Worm (Caenorhabditis elegans) whole organism, late embryonic: Measurements from ENCODE around the gene T26C12.1.

Source experiments
- F13H6.1 ChIP-seq: sonication (generic microtip); optimal IDR thresholded peaks from 2 replicates; lab custom pipeline; 2016; ENCODE audit warnings: missing genetic modification characterization, missing compliant biosample characterization
- K02D7.2 ChIP-seq: sonication (generic microtip); optimal IDR thresholded peaks from 2 replicates; lab custom pipeline; 2017; ENCODE audit warnings: mild to moderate bottlenecking, missing genetic modification characterization, missing compliant biosample characterization
- T23F11.4 ChIP-seq: fragments of 200-800 bp; sonication (Bioruptor generic); optimal IDR thresholded peaks from 2 replicates; lab custom pipeline; 2018; ENCODE audit warnings: mild to moderate bottlenecking, missing genetic modification characterization, missing compliant biosample characterization
- ama-1 ChIP-seq: fragments of 150-350 bp; optimal IDR thresholded peaks from 2 replicates; lab custom pipeline; 2014
- ceh-18 ChIP-seq: sonication (generic microtip); optimal IDR thresholded peaks from 2 replicates; lab custom pipeline; 2016; ENCODE audit warnings: missing genetic modification characterization, missing compliant biosample characterization
- ceh-19 ChIP-seq: fragments of 200-800 bp; sonication (Bioruptor generic); optimal IDR thresholded peaks from 2 replicates; lab custom pipeline; 2018; ENCODE audit warnings: mild to moderate bottlenecking, missing genetic modification characterization, missing compliant biosample characterization
- ceh-2 ChIP-seq: sonication (generic microtip); optimal IDR thresholded peaks from 2 replicates; lab custom pipeline; 2016; ENCODE audit warnings: missing genotype, missing genetic modification characterization, missing compliant biosample characterization
- ceh-24 ChIP-seq: sonication (generic microtip); optimal IDR thresholded peaks from 2 replicates; lab custom pipeline; 2016; ENCODE audit warnings: mild to moderate bottlenecking, missing genetic modification characterization, missing compliant biosample characterization
- ceh-31 ChIP-seq: sonication (generic microtip); optimal IDR thresholded peaks from 2 replicates; lab custom pipeline; 2016; ENCODE audit warnings: missing genetic modification characterization, missing compliant biosample characterization
- ceh-45 ChIP-seq: fragments of 200-800 bp; sonication (Bioruptor generic); IDR thresholded peaks from 2 replicates; pipeline ENCODE4 v1.3.6; 2022; ENCODE audit warnings: missing genetic modification reagents, missing genetic modification characterization, missing compliant biosample characterization
- ceh-48 ChIP-seq: sonication (generic microtip); optimal IDR thresholded peaks from 2 replicates; lab custom pipeline; 2016; ENCODE audit warnings: missing genetic modification characterization, inconsistent platforms, missing compliant biosample characterization
- ceh-9 ChIP-seq: sonication (generic microtip); optimal IDR thresholded peaks from 2 replicates; lab custom pipeline; 2016; ENCODE audit warnings: mild to moderate bottlenecking, missing genetic modification characterization, inconsistent platforms, missing compliant biosample characterization
- che-1 ChIP-seq: sonication (generic microtip); optimal IDR thresholded peaks from 2 replicates; lab custom pipeline; 2016; ENCODE audit warnings: mild to moderate bottlenecking, missing genetic modification characterization, missing compliant biosample characterization
- dmd-4 ChIP-seq: sonication (generic microtip); optimal IDR thresholded peaks from 2 replicates; lab custom pipeline; 2016; ENCODE audit warnings: borderline replicate concordance, missing genetic modification characterization, missing compliant biosample characterization
- dve-1 ChIP-seq: sonication (generic microtip); optimal IDR thresholded peaks from 2 replicates; lab custom pipeline; 2017; ENCODE audit warnings: antibody characterized with exemption, mild to moderate bottlenecking, missing genetic modification characterization, missing compliant biosample characterization
- elt-2 ChIP-seq: sonication (generic microtip); optimal IDR thresholded peaks from 2 replicates; lab custom pipeline; 2016; ENCODE audit warnings: missing genetic modification reagents, missing genetic modification characterization, missing compliant biosample characterization
- ets-4 ChIP-seq: sonication (generic microtip); optimal IDR thresholded peaks from 2 replicates; lab custom pipeline; 2016; ENCODE audit warnings: missing genetic modification characterization, missing compliant biosample characterization
- eyg-1 ChIP-seq: sonication (generic microtip); optimal IDR thresholded peaks from 2 replicates; lab custom pipeline; 2016; ENCODE audit warnings: missing genotype, missing genetic modification characterization, missing compliant biosample characterization
- fkh-6 ChIP-seq: sonication (generic microtip); optimal IDR thresholded peaks from 2 replicates; lab custom pipeline; 2016; ENCODE audit warnings: missing genetic modification characterization, missing compliant biosample characterization
- gmeb-2 ChIP-seq: sonication (generic microtip); optimal IDR thresholded peaks from 2 replicates; lab custom pipeline; 2016; ENCODE audit warnings: missing genetic modification characterization, inconsistent platforms, missing compliant biosample characterization
- hlh-13 ChIP-seq: fragments of 200-800 bp; sonication (Bioruptor generic); optimal IDR thresholded peaks from 2 replicates; lab custom pipeline; 2018; ENCODE audit warnings: mild to moderate bottlenecking, missing genetic modification characterization, missing compliant biosample characterization
- hlh-15 ChIP-seq: sonication (generic microtip); optimal IDR thresholded peaks from 2 replicates; lab custom pipeline; 2016; ENCODE audit warnings: missing genetic modification characterization, missing compliant biosample characterization
- hlh-30 ChIP-seq: sonication (generic microtip); optimal IDR thresholded peaks from 2 replicates; lab custom pipeline; 2017; ENCODE audit warnings: antibody characterized with exemption, missing genetic modification characterization, missing compliant biosample characterization; ENCODE audit not compliant: insufficient read depth
- hlh-8 ChIP-seq: sonication (generic microtip); optimal IDR thresholded peaks from 2 replicates; lab custom pipeline; 2016; ENCODE audit warnings: missing genotype, missing genetic modification characterization, missing compliant biosample characterization
- lin-11 ChIP-seq: fragments of 200-800 bp; sonication (Bioruptor generic); optimal IDR thresholded peaks from 2 replicates; lab custom pipeline; 2018; ENCODE audit warnings: mild to moderate bottlenecking, missing genetic modification characterization, missing compliant biosample characterization
- madf-2 ChIP-seq: sonication (generic microtip); optimal IDR thresholded peaks from 2 replicates; lab custom pipeline; 2017; ENCODE audit warnings: missing genetic modification characterization, missing compliant biosample characterization
- nfya-1 ChIP-seq: sonication (generic microtip); optimal IDR thresholded peaks from 2 replicates; lab custom pipeline; 2017; ENCODE audit warnings: missing genetic modification characterization, mild to moderate bottlenecking, missing compliant biosample characterization, antibody characterized with exemption, moderate library complexity
- nhr-11 ChIP-seq: fragments of 150-350 bp; optimal IDR thresholded peaks from 2 replicates; lab custom pipeline; 2014; ENCODE audit warnings: missing biosample characterization, missing genetic modification characterization
- odd-2 ChIP-seq: sonication (generic microtip); optimal IDR thresholded peaks from 2 replicates; lab custom pipeline; 2017; ENCODE audit warnings: antibody characterized with exemption, mild to moderate bottlenecking, missing genetic modification characterization, missing compliant biosample characterization
- pax-1 ChIP-seq: fragments of 150-350 bp; optimal IDR thresholded peaks from 2 replicates; lab custom pipeline; 2014; ENCODE audit warnings: missing biosample characterization, missing genetic modification characterization
- pha-4 ChIP-seq: fragments of 150-350 bp; optimal IDR thresholded peaks from 2 replicates; lab custom pipeline; 2018; ENCODE audit warnings: missing biosample characterization, missing genetic modification reagents, missing genetic modification characterization
- pros-1 ChIP-seq: fragments of 150-350 bp; optimal IDR thresholded peaks from 2 replicates; lab custom pipeline; 2014; ENCODE audit warnings: missing biosample characterization, missing genetic modification reagents, missing genetic modification characterization
- ref-2 ChIP-seq: sonication (generic microtip); optimal IDR thresholded peaks from 2 replicates; lab custom pipeline; 2016; ENCODE audit warnings: missing genetic modification characterization, missing compliant biosample characterization
- rnt-1 ChIP-seq: sonication (generic microtip); optimal IDR thresholded peaks from 2 replicates; lab custom pipeline; 2016; ENCODE audit warnings: missing genetic modification characterization, missing compliant biosample characterization
- sox-4 ChIP-seq: sonication (generic microtip); optimal IDR thresholded peaks from 2 replicates; lab custom pipeline; 2017; ENCODE audit warnings: mild to moderate bottlenecking, missing genetic modification characterization, inconsistent platforms, missing compliant biosample characterization
- tbx-2 ChIP-seq: sonication (generic microtip); optimal IDR thresholded peaks from 2 replicates; lab custom pipeline; 2016; ENCODE audit warnings: missing genetic modification characterization, missing compliant biosample characterization
- tbx-7 ChIP-seq: sonication (generic microtip); optimal IDR thresholded peaks from 2 replicates; lab custom pipeline; 2016; ENCODE audit warnings: missing genotype, missing genetic modification characterization, missing compliant biosample characterization
- ttx-3 ChIP-seq: sonication (generic microtip); optimal IDR thresholded peaks from 2 replicates; lab custom pipeline; 2016; ENCODE audit warnings: missing genetic modification reagents, missing genetic modification characterization, missing compliant biosample characterization
- unc-42 ChIP-seq: sonication (generic microtip); optimal IDR thresholded peaks from 2 replicates; lab custom pipeline; 2016; ENCODE audit warnings: missing genotype, missing genetic modification characterization, missing compliant biosample characterization
- unc-55 ChIP-seq: sonication (generic microtip); optimal IDR thresholded peaks from 2 replicates; lab custom pipeline; 2017; ENCODE audit warnings: missing biosample characterization, missing genetic modification reagents, missing genetic modification characterization
- unc-86 ChIP-seq: sonication (generic microtip); optimal IDR thresholded peaks from 2 replicates; lab custom pipeline; 2016; ENCODE audit warnings: missing genetic modification characterization, missing compliant biosample characterization
- zip-5 ChIP-seq: sonication (generic microtip); optimal IDR thresholded peaks from 2 replicates; lab custom pipeline; 2016; ENCODE audit warnings: missing genetic modification characterization, missing compliant biosample characterization

Gene T26C12.1

DNA sequence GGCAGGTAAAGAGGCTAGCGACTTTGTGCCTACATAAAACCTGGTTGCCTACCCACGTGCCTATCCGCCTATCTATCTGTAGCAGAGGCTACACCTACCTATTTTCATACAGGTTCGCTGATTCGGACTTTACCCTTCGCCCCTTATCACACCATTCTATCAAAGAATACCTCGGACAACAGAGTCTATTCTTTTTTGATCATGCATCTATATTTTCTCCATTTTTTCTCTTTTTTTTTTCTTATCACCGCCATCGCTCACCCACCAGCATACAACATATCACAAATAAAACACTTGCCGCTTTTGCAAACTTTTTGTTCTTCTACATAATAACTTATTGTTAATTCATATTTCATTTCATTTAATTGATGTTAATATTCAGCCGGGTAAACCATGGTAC is at the start of gene T26C12.1:
T26C12.1 (plus strand) TSS at position 383 of the 400 bp plus-strand sequence.
- TF ChIP-seq dve-1 (no peak), K02D7.2 (no peak), nhr-11 (no peak), ama-1 (no peak)

DNA sequence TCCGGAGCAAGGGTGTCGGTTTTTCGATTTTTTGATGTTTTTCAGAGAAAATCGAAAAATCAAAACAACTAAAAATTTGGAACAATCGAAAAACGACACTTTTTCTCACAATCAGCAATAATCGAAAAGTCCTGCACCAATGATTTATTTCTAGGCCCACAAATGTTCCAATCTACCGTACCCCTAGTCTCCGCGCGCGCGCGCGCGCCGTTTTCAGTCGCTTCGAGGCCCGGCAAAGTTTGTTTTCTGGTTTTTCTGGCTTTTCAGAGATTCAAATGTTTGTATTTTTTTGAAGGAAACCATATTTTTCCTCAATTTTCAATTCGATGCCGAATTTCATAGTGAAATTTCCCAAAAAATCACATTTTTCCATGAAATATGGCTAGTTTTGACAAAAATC is 46.8 kb upstream of the T26C12.1 start:
- TF ChIP-seq pha-4 (no peak), hlh-8 (no peak), dmd-4 (no peak), ceh-48 (tag; lab: Kevin White, UChicago) (no peak), dve-1 (no peak), tbx-7 (tag; lab: Kevin White, UChicago) (no peak), elt-2 (tag; lab: Kevin White, UChicago) (no peak), ceh-24 (tag; lab: Kevin White, UChicago) (no peak), pax-1 (tag; lab: Kevin White, UChicago) (no peak), ceh-19 (GFP tag; lab: Kevin White, UChicago) (no peak), hlh-13 (GFP tag; lab: Kevin White, UChicago) (no peak), ama-1 (no peak), zip-5 (tag; lab: Kevin White, UChicago) (no peak), T23F11.4 (no peak)
- TF ChIP-seq, all 69 proteins: peak for 0

DNA sequence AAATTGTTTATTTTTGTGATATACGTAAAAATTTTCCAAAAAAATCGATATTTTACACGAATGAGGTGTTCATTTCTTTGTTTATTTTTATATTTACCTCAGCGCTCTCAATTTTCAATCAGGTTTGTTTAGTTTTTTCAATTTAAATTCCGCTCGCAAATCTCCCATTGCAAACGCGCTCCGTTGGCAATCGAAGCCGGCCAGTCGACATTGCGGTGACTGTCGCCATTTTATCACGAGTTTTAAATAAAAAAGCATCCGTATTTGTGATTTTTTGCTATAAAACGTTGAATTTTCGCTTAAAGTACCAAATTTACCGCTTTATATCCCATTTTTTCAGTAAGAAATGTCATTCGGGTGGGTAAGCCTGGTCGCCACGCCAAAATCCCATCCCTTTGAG is 45.3 kb upstream of the T26C12.1 start, which contains the start of gene slmp-1:
slmp-1 (plus strand) TSS at position 335 of the 400 bp plus-strand sequence.
- TF ChIP-seq hlh-13 (GFP tag; lab: Kevin White, UChicago) (no peak), hlh-30 (tag; lab: Kevin White, UChicago) (peak; percentile 71), nfya-1 (tag; lab: Kevin White, UChicago) (peak; percentile 44), rnt-1 (tag; lab: Kevin White, UChicago) (peak; percentile 26), ttx-3 (tag; lab: Kevin White, UChicago) (peak; percentile 3), odd-2 (tag; lab: Kevin White, UChicago) (no peak), ceh-31 (peak; percentile 34), ceh-45 (GFP tag; lab: Robert Waterston, UW) (no peak), elt-2 (tag; lab: Kevin White, UChicago) (peak; percentile 23)
- TF ChIP-seq, all 69 proteins: peak for 6

DNA sequence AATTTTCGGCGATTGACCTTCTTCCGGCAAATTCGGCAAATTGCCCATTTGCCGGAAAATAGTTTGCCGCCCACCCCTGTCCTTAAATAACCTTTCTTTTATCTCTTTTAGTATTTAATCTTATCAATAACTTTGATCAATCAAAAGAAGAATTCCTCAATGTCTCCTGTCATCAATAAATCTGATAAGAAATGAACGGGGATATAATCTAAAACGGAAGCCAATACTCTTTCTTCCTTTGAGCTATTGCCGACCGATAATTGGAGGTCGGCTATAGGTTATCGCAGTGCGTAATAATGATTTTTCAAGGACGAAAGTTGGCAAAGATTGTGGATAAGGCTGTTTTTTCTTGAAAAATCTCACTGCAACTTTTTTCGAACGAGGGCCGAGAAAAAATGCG is 37.6 kb upstream of the T26C12.1 start:
- no peak for TF ChIP-seq dve-1
- TF ChIP-seq elt-2 (tag; lab: Kevin White, UChicago) = peak; percentile 8

DNA sequence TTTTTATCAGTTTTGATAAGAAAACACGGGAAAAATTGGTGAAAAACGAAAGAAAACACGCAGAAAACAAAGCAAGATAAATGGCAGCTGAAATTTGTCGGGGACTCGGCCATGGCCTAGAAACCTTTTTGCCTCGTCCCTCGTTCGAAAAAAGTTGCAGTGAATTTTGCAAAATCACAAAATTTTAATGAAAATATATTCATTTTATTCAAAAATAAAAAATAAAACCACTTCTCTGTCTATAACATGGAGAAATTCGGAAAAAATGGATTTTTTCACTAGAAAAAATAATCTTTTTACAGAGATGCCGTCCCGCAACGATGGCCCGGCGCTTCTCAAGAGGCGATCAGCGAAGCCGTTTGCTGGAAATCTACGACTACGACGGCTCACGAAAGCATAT is 36.6 kb upstream of the T26C12.1 start, which contains the start of gene Y67D8A.2:
Y67D8A.2 (plus strand) TSS at position 301 of the 400 bp plus-strand sequence.
- TF ChIP-seq ceh-9 (tag; lab: Kevin White, UChicago) (no peak), dve-1 (no peak), unc-42 (tag; lab: Kevin White, UChicago) (no peak), gmeb-2 (tag; lab: Kevin White, UChicago) (no peak), che-1 (tag; lab: Kevin White, UChicago) (no peak), ceh-19 (GFP tag; lab: Kevin White, UChicago) (no peak), pros-1 (tag; lab: Kevin White, UChicago) (no peak), unc-86 (tag; lab: Kevin White, UChicago) (no peak), hlh-15 (tag; lab: Kevin White, UChicago) (no peak)

DNA sequence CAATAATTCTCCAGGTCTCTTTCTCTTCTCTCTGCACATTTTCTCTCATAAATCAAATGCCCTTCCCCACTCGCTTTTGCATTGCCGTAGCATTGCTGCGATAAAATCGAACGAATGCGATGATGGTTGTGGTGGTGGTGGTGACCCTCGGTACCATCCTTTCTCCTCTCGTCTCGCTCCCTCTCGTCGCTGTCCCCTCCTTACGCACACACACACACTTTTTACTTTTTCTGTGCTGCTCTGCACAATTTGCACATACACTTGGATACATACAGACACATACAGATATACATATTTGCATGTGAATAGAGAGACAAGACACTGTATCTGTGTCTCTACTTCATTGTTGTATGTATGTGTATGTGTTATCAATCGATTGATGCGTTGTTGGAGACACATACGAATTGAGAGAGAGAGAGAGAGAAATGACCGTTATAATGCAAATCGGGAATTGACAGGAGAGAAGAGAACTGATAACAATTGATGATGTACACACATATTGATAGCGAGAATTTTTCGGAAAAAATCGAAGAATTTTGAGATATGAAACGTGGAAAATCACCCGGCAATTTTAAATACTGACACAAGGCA is 31.1 kb upstream of the T26C12.1 start:
- TF ChIP-seq ets-4 (tag; lab: Kevin White, UChicago) (peak; percentile 9), unc-86 (tag; lab: Kevin White, UChicago) (no peak), F13H6.1 (tag; lab: Kevin White, UChicago) (peak; percentile 34), tbx-2 (tag; lab: Kevin White, UChicago) (peak; percentile 53), ama-1 (no peak), ceh-31 (peak; percentile 37), ceh-18 (tag; lab: Kevin White, UChicago) (peak; percentile 41), madf-2 (no peak), rnt-1 (tag; lab: Kevin White, UChicago) (peak; percentile 71), ref-2 (tag; lab: Kevin White, UChicago) (peak; percentile 45), unc-55 (GFP tag; lab: Kevin White, UChicago) (peak; percentile 97), lin-11 (tag; lab: Kevin White, UChicago) (no peak), ceh-2 (no peak), elt-2 (tag; lab: Kevin White, UChicago) (peak; percentile 92), dmd-4 (peak; percentile 72), sox-4 (peak; percentile 27), nfya-1 (tag; lab: Kevin White, UChicago) (peak; percentile 43), eyg-1 (peak; percentile 43), hlh-30 (tag; lab: Kevin White, UChicago) (peak; percentile 32), fkh-6 (peak; percentile 25)
